Worm (Caenorhabditis elegans): ENCODE data around the gene F13B6.3.

ce11 chrIV:7510829-7511228 lies 45.1 kb upstream of the F13B6.3 start:
- TF ChIP-seq klf-2 (GFP tag; conservative IDR thresholded peaks at IDR 0.05) (no peak), ref-1 (GFP tag; conservative IDR thresholded peaks at IDR 0.05) (no peak), med-1 (GFP tag; optimal IDR thresholded peaks at IDR 0.05; ENCODE audit: insufficient read depth) (no peak), cog-1 (tag; optimal IDR thresholded peaks at IDR 0.05) (no peak), flt-1 (GFP tag; IDR thresholded peaks at IDR 0.05) (no peak)

All from whole organism, midembryonic.